Fruit fly (Drosophila melanogaster): ENCODE results near the gene CG11756.

CG11756 gene

DNA sequence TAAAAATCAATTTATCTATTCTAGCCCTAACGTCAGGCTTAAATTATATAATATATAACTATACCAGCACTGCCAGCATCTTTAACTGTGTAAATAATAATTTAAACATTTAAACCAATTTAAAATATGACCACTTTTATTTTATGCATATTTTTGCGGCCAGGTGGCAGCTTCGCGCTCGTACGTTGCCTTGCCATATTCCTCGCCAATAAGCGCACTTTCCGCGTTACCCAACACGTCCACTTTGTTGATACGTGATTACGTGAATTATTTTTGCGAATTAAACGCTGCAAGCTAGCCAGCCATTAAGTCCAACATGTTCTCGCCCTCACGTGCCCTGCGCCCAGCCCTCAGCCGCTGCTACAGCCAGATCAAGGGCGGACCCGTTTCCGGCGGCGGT is 1.9 kb downstream of the CG11756 start, which contains the start of gene NdufV3 (continued):
- TF ChIP-seq bigmax (GFP tag; optimal IDR thresholded peaks at IDR 0.05): no peak
- no peak for TF ChIP-seq CG31224 (GFP tag; IDR thresholded peaks at IDR 0.05)
- TF ChIP-seq caup (GFP tag; optimal IDR thresholded peaks at IDR 0.05; ENCODE audit: severe bottlenecking): no peak
- no peak for TF ChIP-seq Ada2b (GFP tag; IDR thresholded peaks at IDR 0.05)
- no peak for TF ChIP-seq Lhr (GFP tag; optimal IDR thresholded peaks at IDR 0.05)
- TF ChIP-seq vfl (GFP tag; optimal IDR thresholded peaks at IDR 0.05): no peak
- no peak for TF ChIP-seq gcm (GFP tag; optimal IDR thresholded peaks at IDR 0.05)
- TF ChIP-seq gsb (GFP tag; IDR thresholded peaks at IDR 0.05): no peak
- no peak for TF ChIP-seq Lpt (GFP tag; optimal IDR thresholded peaks at IDR 0.05)
- TF ChIP-seq CHES-1-like (GFP tag; optimal IDR thresholded peaks at IDR 0.05): no peak
- TF ChIP-seq CG6765 (GFP tag; optimal IDR thresholded peaks at IDR 0.05): no peak
- TF ChIP-seq sqz (GFP tag; optimal IDR thresholded peaks at IDR 0.05): no peak
- TF ChIP-seq kni (GFP tag; optimal IDR thresholded peaks at IDR 0.05): no peak
- no peak for TF ChIP-seq Oaz (GFP tag; IDR thresholded peaks at IDR 0.05)
- TF ChIP-seq CG8765 (GFP tag; IDR thresholded peaks at IDR 0.05): no peak
- TF ChIP-seq otp (GFP tag; IDR thresholded peaks at IDR 0.05): no peak
- TF ChIP-seq tll (GFP tag; optimal IDR thresholded peaks at IDR 0.05): no peak
- peak; percentile 57 for TF ChIP-seq Med (GFP tag)
- TF ChIP-seq az2 (GFP tag; optimal IDR thresholded peaks at IDR 0.05): no peak
- TF ChIP-seq sens-2 (GFP tag; IDR thresholded peaks at IDR 0.05): no peak
- TF ChIP-seq CG10267 (tag; optimal IDR thresholded peaks at IDR 0.05): peak; percentile 49
- TF ChIP-seq CG5180 (GFP tag; optimal IDR thresholded peaks at IDR 0.05): no peak
- no peak for TF ChIP-seq trh (GFP tag; optimal IDR thresholded peaks at IDR 0.05)
- no peak for TF ChIP-seq CG15073 (GFP tag; optimal IDR thresholded peaks at IDR 0.05)
- TF ChIP-seq CG13123 (GFP tag; optimal IDR thresholded peaks at IDR 0.05): no peak
- no peak for TF ChIP-seq C15 (GFP tag; IDR thresholded peaks at IDR 0.05)
- TF ChIP-seq crol (GFP tag; IDR thresholded peaks at IDR 0.05): no peak
- TF ChIP-seq sob (GFP tag; IDR thresholded peaks at IDR 0.05): no peak; the same call in 1 of the 2 replicates
- no peak for TF ChIP-seq Chrac-16 (GFP tag; optimal IDR thresholded peaks at IDR 0.05)
- no peak for TF ChIP-seq Jarid2 (GFP tag; optimal IDR thresholded peaks at IDR 0.05)
- TF ChIP-seq Hr51 (GFP tag; optimal IDR thresholded peaks at IDR 0.05): no peak
- no peak for TF ChIP-seq CG18619 (GFP tag; optimal IDR thresholded peaks at IDR 0.05)
- TF ChIP-seq sc (optimal IDR thresholded peaks at IDR 0.05): no peak
- no peak for TF ChIP-seq sc (GFP tag; optimal IDR thresholded peaks at IDR 0.05)
- TF ChIP-seq Blimp-1 (GFP tag; optimal IDR thresholded peaks at IDR 0.05): no peak
- TF ChIP-seq Elba2 (GFP tag; optimal IDR thresholded peaks at IDR 0.05): peak; percentile 74
- TF ChIP-seq Dek (tag; optimal IDR thresholded peaks at IDR 0.05): no peak
- no peak for TF ChIP-seq Eip74EF (GFP tag; optimal IDR thresholded peaks at IDR 0.05)
- no peak for TF ChIP-seq Atf-2 (GFP tag; optimal IDR thresholded peaks at IDR 0.05)
- no peak for TF ChIP-seq CG17328 (GFP tag; IDR thresholded peaks at IDR 0.05)
- TF ChIP-seq bowl (GFP tag; IDR thresholded peaks at IDR 0.05): no peak
- peak; percentile 21 for TF ChIP-seq chn (GFP tag; optimal IDR thresholded peaks at IDR 0.05)
- TF ChIP-seq Stat92E (GFP tag; optimal IDR thresholded peaks at IDR 0.05): no peak
- no peak for TF ChIP-seq stc (GFP tag; IDR thresholded peaks at IDR 0.05)
- TF ChIP-seq CG31441 (GFP tag; IDR thresholded peaks at IDR 0.05): no peak
- TF ChIP-seq scrt (GFP tag; optimal IDR thresholded peaks at IDR 0.05): no peak
- TF ChIP-seq unc-4 (GFP tag; IDR thresholded peaks at IDR 0.05; ENCODE audit: partially characterized antibody): no peak
- TF ChIP-seq CG12219 (GFP tag; optimal IDR thresholded peaks at IDR 0.05): no peak
- TF ChIP-seq ara (GFP tag; IDR thresholded peaks at IDR 0.05): no peak
- no peak for TF ChIP-seq CG6791 (GFP tag; IDR thresholded peaks at IDR 0.05; ENCODE audit: partially characterized antibody)
- TF ChIP-seq grn (GFP tag; optimal IDR thresholded peaks at IDR 0.05): no peak
